Worm (Caenorhabditis elegans): ENCODE data around the gene F26F4.5.
"Not testable (repeated sequence)": the region's sequence is repeated elsewhere in the genome, so short reads cannot be mapped to it uniquely, and the experiment has no call there.

The F26F4.5 gene

DNA sequence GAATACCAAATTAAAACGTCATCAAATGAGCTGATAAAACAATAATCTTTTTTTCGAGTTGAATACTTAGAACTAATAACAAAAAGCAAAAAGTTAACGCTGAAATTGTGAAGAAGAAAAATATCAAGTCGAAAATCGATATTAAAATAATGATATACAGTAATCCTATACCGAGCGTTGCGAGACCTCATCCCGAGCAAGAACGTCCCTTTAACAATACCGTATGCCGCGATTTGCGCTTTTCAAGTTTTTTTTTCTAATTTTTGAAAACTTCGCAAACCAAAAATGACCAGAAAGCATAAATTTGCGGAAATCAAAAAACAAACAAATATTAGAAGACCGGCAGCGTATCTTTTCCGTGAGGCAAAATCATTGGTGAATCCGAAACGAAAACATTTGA is at the start of gene F26F4.5:
Gene F26F4.5 (minus strand): TSS at position 256 of the 400 bp plus-strand sequence.
- TF ChIP-seq W03F9.2 (tag; optimal IDR thresholded peaks at IDR 0.05) (no peak), dao-5 (tag; optimal IDR thresholded peaks at IDR 0.05) (no peak)

DNA sequence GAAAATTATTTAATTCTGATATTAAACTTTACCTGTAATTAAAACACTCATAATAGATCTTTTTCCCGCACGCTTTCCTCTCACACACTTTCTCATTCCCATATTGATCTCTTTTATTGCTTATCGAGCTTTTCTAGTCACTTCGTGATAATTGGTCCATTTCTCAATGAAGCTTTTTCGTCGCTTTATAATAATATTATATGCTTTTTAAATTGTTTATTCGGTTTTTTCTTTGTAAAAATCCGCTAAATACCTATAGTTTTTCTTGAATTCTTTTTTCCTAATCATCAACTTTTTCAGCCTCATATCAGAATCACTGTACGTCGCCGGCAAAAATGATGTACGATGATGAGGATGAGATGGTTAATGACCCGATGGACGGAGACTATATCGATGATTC is 48.2 kb upstream of the F26F4.5 start, which contains the start of gene rpb-2:
Gene rpb-2 (plus strand): TSS at position 301 of the 400 bp plus-strand sequence.
- TF ChIP-seq dao-5 (tag; optimal IDR thresholded peaks at IDR 0.05) (no peak), him-1 (tag; optimal IDR thresholded peaks at IDR 0.05) (no peak), W03F9.2 (tag; optimal IDR thresholded peaks at IDR 0.05) (no peak)

DNA sequence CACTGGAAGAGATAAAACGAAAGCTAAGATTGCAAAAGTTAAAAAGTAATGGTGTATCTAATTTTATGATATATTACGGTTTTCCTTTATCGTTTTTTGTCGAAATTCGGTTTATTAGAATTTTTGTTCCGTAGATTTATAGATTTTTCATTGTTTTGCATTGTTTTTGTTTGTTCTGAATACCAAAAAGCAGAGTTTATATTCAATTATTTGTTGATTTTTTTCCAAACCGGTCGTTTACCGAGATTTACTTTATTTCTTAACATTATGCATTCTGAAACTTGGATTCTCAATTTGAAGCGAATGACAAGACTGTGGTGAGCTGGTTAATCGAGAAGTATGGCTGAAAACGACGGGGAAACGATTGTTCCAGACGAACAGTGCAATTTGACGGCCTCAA is 46.0 kb upstream of the F26F4.5 start, which contains the start of gene fsn-1:
Gene fsn-1 (plus strand): TSS at position 301 of the 400 bp plus-strand sequence.
- TF ChIP-seq him-1 (tag; optimal IDR thresholded peaks at IDR 0.05) (no peak), dao-5 (tag; optimal IDR thresholded peaks at IDR 0.05) (no peak), W03F9.2 (tag; optimal IDR thresholded peaks at IDR 0.05) (no peak)

DNA sequence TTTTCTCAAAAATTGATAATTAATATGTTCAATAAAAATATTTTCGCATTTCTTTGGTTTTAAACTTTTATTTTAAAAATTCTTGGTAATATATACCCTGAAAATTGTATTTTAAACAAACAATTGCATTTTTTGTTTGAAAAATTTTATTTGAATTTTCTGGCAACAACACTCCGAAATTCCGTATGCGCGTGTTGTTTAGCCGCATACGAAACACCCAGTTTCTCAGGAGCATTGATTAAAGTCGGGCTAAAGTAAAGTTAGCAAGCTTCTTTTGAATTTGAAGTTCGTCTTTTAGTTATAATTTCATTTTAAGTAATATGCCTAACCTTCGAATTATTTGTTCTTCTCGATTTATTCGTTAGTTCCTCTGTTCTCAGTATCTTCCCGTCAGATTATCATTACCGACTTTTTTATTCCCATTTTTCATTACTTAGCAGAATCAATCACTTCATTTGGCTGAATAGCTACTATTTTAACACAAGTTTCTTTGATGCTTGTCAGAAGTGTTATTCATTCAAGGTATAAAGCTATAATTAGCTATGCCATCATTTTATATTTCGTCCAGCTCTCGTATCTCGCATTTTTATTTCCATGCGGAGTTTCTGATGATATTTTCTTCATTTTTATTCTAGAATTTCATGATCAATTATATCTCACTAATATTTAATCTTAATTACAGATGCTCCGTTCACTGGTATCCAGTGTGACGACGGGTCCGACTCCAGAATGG is 44.0 kb upstream of the F26F4.5 start, which contains the start of gene mrps-18C:
Gene mrps-18C (plus strand): TSS at position 683 of the 733 bp plus-strand sequence.
- TF ChIP-seq him-1 (tag; optimal IDR thresholded peaks at IDR 0.05) (no peak), dao-5 (tag; optimal IDR thresholded peaks at IDR 0.05) (no peak), W03F9.2 (tag; optimal IDR thresholded peaks at IDR 0.05) (no peak)

DNA sequence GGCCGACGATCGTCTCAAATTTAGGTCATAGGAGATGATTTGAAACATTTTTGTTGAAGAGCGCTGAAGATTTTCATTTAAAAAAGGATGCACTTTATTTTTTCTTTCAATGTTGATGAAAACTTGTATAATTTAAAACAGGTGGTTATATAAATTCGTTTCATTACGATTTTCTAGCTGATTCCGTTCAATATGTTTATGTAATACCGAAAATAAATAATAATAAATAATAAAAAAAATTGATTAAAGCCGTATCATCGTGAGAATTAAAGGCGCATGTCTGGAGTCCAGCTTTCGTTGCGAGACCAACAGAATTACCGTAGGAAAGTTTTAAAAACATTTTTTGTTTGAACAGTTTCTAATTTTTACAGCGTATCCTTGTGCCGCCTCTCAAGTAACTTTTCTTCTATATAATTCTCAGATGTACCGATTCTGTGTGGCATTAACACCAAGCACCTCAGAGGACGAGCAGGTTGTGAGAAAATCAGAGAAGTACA is 41.2 kb upstream of the F26F4.5 start, which contains the start of the genes C26E6.12 and eri-9:
Gene C26E6.12 (minus strand): TSS at position 51 of the 497 bp plus-strand sequence.
Gene eri-9 (plus strand): TSS at position 248 of the 497 bp plus-strand sequence.
- TF ChIP-seq W03F9.2 (tag; optimal IDR thresholded peaks at IDR 0.05) (no peak), him-1 (tag; optimal IDR thresholded peaks at IDR 0.05) (no peak), dao-5 (tag; optimal IDR thresholded peaks at IDR 0.05) (no peak)

DNA sequence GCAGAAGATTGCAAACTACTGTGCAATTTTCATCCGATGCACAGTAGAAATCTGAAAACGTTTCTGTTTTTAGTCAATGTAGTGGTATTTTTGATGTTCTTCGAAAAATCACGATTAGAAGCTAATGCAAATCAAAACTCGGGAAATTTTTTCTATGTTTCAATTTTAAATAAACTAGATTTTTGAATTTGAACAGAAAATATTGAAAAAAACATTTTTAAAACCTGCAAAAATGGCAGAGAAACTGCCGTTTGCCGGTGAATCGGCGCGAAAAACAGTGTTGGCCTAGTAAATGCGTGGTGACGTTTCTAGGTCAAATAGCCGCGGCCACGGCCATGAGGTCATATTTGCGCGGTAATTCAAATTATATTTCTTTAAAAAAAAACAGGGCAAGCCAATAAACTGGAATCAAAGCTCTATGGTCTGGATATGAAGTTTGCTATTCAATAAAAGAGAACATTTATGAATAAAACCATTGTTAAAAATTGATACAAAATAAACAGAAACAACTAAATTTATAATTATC is 39.2 kb upstream of the F26F4.5 start, which contains the start of gene set-2:
Gene set-2 (minus strand): TSS at position 51 of the 526 bp plus-strand sequence.
- TF ChIP-seq W03F9.2 (tag; optimal IDR thresholded peaks at IDR 0.05) (peak; percentile 79), dao-5 (tag; optimal IDR thresholded peaks at IDR 0.05) (no peak), him-1 (tag; optimal IDR thresholded peaks at IDR 0.05) (no peak)

DNA sequence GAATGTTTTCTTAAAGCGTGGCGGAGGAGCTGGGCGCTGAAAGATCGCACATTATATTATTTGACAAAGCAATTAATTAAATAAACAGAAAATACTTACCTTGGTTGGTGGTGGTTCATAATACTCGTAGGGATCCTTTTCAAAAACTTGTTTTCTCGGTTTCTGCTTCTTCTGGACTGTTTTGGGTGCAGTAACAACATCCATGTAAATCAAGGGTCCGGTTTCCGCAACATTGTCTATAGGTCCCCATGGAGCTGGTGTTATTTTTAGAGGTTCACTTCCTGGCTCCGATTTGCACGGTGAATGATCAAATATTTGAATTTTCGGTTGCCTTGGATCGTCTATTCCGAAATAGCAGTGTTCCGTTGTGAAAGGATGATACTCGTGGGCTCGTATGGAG is 33.1 kb upstream of the F26F4.5 start:
- TF ChIP-seq dao-5 (tag; optimal IDR thresholded peaks at IDR 0.05): no peak
- TF ChIP-seq W03F9.2 (tag; optimal IDR thresholded peaks at IDR 0.05): no peak
- TF ChIP-seq him-1 (tag; optimal IDR thresholded peaks at IDR 0.05): no peak

DNA sequence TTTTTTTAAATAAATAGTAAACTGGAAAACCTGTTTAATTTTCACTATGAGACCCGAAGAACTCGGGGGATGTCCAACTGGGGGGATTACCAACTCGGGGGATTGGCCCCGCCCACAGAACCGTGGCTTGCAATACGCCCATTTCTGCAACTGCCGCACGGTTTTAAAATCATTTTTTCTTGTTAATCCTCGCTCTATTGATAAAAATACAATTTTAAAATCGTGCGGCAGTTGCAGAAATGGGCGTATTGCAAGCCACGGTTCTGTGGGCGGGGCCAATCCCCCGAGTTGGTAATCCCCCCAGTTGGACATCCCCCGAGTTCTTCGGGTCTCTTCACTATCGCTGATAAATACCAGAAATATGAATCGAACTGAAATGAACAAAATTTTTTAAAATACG is 31.0 kb upstream of the F26F4.5 start, which contains the start of gene mmab-1:
Gene mmab-1 (minus strand): TSS at position 95 of the 400 bp plus-strand sequence.
- not testable (repeated sequence) for TF ChIP-seq him-1, dao-5, W03F9.2 (tag; optimal IDR thresholded peaks at IDR 0.05)

DNA sequence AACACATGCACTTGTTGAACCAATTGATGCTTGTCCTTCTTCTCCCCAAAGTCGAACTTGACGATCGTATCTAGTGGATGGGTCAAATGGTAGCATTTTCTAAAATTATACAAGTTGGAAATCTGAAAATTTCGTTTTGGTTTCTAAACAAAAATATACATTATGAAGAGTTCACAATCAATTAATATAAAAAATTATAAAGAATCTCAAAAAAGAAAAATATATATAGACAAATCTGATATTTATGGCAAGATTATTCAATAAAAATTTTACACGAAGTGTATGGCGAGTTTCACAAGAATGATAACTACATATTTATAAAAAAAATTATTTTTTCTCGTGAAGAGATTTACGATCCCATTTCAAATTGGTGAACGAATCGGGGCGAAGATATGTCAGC is 29.2 kb upstream of the F26F4.5 start, which contains the start of gene ula-1:
Gene ula-1 (minus strand): TSS at position 101 of the 400 bp plus-strand sequence.
- TF ChIP-seq dao-5 (tag; optimal IDR thresholded peaks at IDR 0.05) (no peak), W03F9.2 (tag; optimal IDR thresholded peaks at IDR 0.05) (no peak), him-1 (tag; optimal IDR thresholded peaks at IDR 0.05) (no peak)

DNA sequence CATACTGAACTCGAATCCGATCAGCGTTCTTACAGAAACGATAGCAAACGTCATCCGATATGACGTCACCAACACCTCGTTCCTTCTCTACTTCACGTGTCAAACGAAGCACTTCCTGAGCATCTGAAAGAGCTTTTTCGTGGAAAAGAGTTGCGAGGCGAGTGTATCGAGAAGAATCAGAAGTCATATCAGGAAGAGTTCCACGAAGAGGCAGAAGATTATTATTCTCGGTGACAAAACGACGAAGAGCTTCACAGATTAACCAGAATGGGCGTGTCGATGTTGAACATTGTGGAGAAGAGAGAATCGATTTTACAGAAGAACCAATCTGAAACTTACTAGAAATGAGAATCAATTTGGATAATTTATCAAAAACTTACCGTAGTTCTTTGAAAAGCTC is 27.9 kb upstream of the F26F4.5 start:
- TF ChIP-seq W03F9.2 (tag; optimal IDR thresholded peaks at IDR 0.05) (no peak), dao-5 (tag; optimal IDR thresholded peaks at IDR 0.05) (no peak), him-1 (tag; optimal IDR thresholded peaks at IDR 0.05) (no peak)

DNA sequence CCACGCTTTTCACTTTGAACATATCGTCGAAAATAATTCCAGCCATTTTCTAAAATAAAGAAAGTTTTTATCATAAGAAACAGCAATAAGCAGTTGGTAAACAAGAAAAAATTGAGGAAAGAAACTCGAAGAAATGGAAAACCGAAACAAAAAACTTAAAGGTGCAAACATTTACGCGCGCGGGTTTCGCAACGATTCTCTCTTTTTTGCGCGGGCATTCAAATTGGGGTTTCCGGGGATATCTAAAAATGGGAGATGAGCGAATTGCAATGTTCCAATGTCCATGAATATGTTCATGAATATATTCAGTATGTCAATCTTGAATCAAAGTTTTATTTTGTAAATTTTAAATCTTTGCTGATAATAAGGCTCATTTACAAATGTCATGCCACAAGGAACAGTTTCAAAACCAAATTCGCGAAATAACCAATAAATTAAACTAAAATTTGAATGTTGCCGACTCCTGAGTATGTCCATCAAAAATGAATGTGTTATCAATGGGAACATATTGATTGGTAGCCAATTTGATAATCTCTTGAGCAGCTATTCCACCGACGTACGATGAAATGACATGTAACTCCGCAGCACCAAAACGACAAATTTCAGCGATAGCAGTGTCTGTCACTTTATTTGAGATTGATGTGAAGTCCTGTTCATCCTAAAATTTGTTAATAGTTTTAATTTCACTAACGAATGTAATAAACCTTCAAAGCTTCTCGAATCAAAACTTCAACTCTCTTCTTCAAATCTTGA is 27.1 kb upstream of the F26F4.5 start, which contains the start of gene rpb-8:
Gene rpb-8 (minus strand): TSS at position 49 of the 753 bp plus-strand sequence.
- TF ChIP-seq dao-5 (tag; optimal IDR thresholded peaks at IDR 0.05) (no peak), W03F9.2 (tag; optimal IDR thresholded peaks at IDR 0.05) (peak; percentile 60)

DNA sequence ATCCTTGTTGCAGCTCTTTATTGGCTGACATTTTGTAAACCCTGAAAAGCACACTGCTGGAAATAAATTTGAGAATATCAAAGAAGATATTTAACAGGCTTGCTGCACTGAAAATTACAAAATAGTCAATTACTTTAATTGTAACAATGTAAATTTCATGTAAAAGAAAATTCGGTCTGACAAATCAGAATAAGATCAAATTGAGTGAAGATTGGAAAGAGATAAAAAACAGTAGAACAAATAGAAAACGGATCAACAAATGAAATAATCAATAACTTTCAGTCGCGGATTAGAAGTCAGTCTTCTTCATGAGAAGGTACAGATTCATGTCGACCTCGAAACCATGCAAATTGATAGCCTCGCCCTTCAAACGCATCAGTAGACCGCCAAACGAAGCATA is 26.0 kb upstream of the F26F4.5 start, which contains the start of gene rars-1:
Gene rars-1 (minus strand): TSS at position 101 of the 400 bp plus-strand sequence.
- no peak for TF ChIP-seq him-1 (tag; optimal IDR thresholded peaks at IDR 0.05)
- TF ChIP-seq W03F9.2 (tag; optimal IDR thresholded peaks at IDR 0.05): no peak
- no peak for TF ChIP-seq dao-5 (tag; optimal IDR thresholded peaks at IDR 0.05)

DNA sequence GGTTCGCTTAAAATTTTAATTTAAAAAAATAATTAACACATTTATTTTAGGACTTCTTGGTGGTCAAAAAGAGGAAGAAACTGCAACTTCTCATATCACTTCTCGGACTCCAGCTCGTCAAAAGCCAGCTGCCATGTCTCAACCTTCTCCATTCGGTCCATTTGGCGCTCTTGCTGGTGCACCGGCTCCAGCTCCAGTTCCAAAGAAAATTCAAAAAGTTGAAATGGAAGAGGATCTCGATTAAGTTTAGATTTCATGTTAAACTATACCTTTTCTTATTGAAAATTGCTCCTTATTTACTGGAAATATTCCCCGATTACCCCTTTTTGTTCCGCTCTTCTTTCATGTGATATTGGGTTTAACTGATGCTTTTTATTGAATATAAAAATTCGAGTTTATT is 22.7 kb upstream of the F26F4.5 start:
- TF ChIP-seq dao-5 (tag; optimal IDR thresholded peaks at IDR 0.05) (no peak), him-1 (tag; optimal IDR thresholded peaks at IDR 0.05) (no peak), W03F9.2 (tag; optimal IDR thresholded peaks at IDR 0.05) (no peak)

All from whole organism, L4/young adult.